Fruit fly (Drosophila melanogaster): ENCODE data around the gene CG12617.

CG12617 gene

DNA sequence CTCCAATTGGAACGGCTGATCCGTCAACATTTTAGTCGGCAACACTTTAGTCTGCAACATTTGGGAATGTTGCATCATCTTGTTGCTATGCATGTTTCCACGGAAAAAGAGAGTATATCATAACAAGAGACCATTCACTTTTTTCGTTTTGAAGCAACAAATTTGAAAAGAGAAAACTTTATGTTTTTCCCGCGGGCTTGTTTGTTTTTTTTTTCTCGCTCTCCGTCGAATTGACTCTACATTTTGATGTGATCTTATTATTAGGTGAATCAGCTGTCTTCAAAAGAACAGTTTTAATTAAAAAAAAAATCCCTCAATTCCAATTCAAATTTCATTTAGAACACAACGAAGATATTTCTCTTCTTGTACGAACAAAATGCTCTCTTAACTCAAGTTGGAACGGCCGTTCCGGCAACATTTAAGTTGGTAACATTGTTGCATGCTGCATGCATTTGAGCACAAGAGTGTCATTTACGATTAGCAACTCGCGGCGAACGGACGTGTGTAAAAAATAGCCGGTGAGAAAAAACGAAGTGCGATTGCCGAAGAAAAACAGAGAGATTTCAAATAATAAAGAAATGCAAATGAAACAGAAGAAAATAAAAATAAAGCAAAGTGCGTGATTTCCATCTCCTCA, 16.4 kb downstream of the CG12617 start, which contains the start of gene spir (continued):
- peak; percentile 38; the same call in 1 of the 4 replicates for TF ChIP-seq Dll (GFP tag; IDR thresholded peaks at IDR 0.05; ENCODE audit: partially characterized antibody)
- peak; percentile 30; the same call in 1 of the 3 replicates for TF ChIP-seq zfh1 (GFP tag; IDR thresholded peaks at IDR 0.05)
- no peak for TF ChIP-seq CHES-1-like (GFP tag; optimal IDR thresholded peaks at IDR 0.05)
- TF ChIP-seq cas (GFP tag; IDR thresholded peaks at IDR 0.05): no peak
- no peak for TF ChIP-seq CG16779 (GFP tag; IDR thresholded peaks at IDR 0.05)
- TF ChIP-seq hth (optimal IDR thresholded peaks at IDR 0.05): no peak
- TF ChIP-seq CG1792 (GFP tag; optimal IDR thresholded peaks at IDR 0.05): no peak
- TF ChIP-seq h (optimal IDR thresholded peaks at IDR 0.05): no peak
- TF ChIP-seq klu (GFP tag; IDR thresholded peaks at IDR 0.05): no peak
- peak; percentile 96 for TF ChIP-seq CG2199 (GFP tag; IDR thresholded peaks at IDR 0.05)
- TF ChIP-seq z (GFP tag; IDR thresholded peaks at IDR 0.05): no peak
- no peak for TF ChIP-seq cad (GFP tag; optimal IDR thresholded peaks at IDR 0.05)
- no peak for TF ChIP-seq fd96Cb (tag; optimal IDR thresholded peaks at IDR 0.05)
- TF ChIP-seq gce (GFP tag; IDR thresholded peaks at IDR 0.05): no peak
- no peak for TF ChIP-seq CG12744 (GFP tag; optimal IDR thresholded peaks at IDR 0.05)
- no peak for TF ChIP-seq scrt (GFP tag; optimal IDR thresholded peaks at IDR 0.05)
- TF ChIP-seq Ets65A (GFP tag): no peak
- no peak for TF ChIP-seq Tbp (GFP tag; optimal IDR thresholded peaks at IDR 0.05)
- TF ChIP-seq HLHmδ (GFP tag; optimal IDR thresholded peaks at IDR 0.05): peak; percentile 87
- TF ChIP-seq CG4730 (GFP tag; IDR thresholded peaks at IDR 0.05): no peak
- no peak for TF ChIP-seq repo (GFP tag; optimal IDR thresholded peaks at IDR 0.05)
- no peak for TF ChIP-seq D (optimal IDR thresholded peaks at IDR 0.05)
- TF ChIP-seq D (GFP tag; optimal IDR thresholded peaks at IDR 0.05): no peak
- no peak for TF ChIP-seq CG11696 (GFP tag; IDR thresholded peaks at IDR 0.05)
- peak; percentile 70 for TF ChIP-seq ci (GFP tag; IDR thresholded peaks at IDR 0.05)
- peak; percentile 30; the same call in 1 of the 3 replicates for TF ChIP-seq CG11695 (GFP tag; IDR thresholded peaks at IDR 0.05)
- no peak for TF ChIP-seq CG18764 (GFP tag; optimal IDR thresholded peaks at IDR 0.05)
- no peak for TF ChIP-seq CG11560 (tag; IDR thresholded peaks at IDR 0.05)
- no peak for TF ChIP-seq Camta (GFP tag; optimal IDR thresholded peaks at IDR 0.05)
- no peak for TF ChIP-seq CG5180 (GFP tag; optimal IDR thresholded peaks at IDR 0.05)
- no peak for TF ChIP-seq sr (GFP tag; IDR thresholded peaks at IDR 0.05)
- TF ChIP-seq CG31365 (tag; optimal IDR thresholded peaks at IDR 0.05): no peak
- no peak for TF ChIP-seq twi (tag; optimal IDR thresholded peaks at IDR 0.05)
- no peak for TF ChIP-seq trh (GFP tag; optimal IDR thresholded peaks at IDR 0.05)
- TF ChIP-seq CG15479 (GFP tag; optimal IDR thresholded peaks at IDR 0.05): no peak
- no peak for TF ChIP-seq CkIIα-i1 (GFP tag; IDR thresholded peaks at IDR 0.05)
- no peak for TF ChIP-seq CG10274 (GFP tag; optimal IDR thresholded peaks at IDR 0.05)
- TF ChIP-seq Adf1 (GFP tag; IDR thresholded peaks at IDR 0.05): 0 out of 2 replicates have a peak, but pooled peaks have one; percentile 7
- TF ChIP-seq CG11398 (GFP tag; optimal IDR thresholded peaks at IDR 0.05): no peak
- no peak for TF ChIP-seq CG12769 (tag; optimal IDR thresholded peaks at IDR 0.05)
- peak; percentile 30 for TF ChIP-seq unpg (GFP tag; optimal IDR thresholded peaks at IDR 0.05)
- no peak for TF ChIP-seq CG6254 (GFP tag; optimal IDR thresholded peaks at IDR 0.05)
- no peak for TF ChIP-seq Pdp1 (GFP tag; optimal IDR thresholded peaks at IDR 0.05)
- TF ChIP-seq sim (GFP tag; IDR thresholded peaks at IDR 0.05): no peak
- TF ChIP-seq fd64A (GFP tag; optimal IDR thresholded peaks at IDR 0.05): no peak
- no peak for TF ChIP-seq bigmax (GFP tag; optimal IDR thresholded peaks at IDR 0.05)
- TF ChIP-seq crol (GFP tag; IDR thresholded peaks at IDR 0.05): no peak
- no peak for TF ChIP-seq exex (tag; optimal IDR thresholded peaks at IDR 0.05)
- TF ChIP-seq abd-A (tag; optimal IDR thresholded peaks at IDR 0.05): no peak
- no peak for TF ChIP-seq CG1832 (GFP tag; optimal IDR thresholded peaks at IDR 0.05)
- TF ChIP-seq p53 (GFP tag; optimal IDR thresholded peaks at IDR 0.05): no peak
- TF ChIP-seq Side (GFP tag; optimal IDR thresholded peaks at IDR 0.05): no peak
- no peak for TF ChIP-seq NK7.1 (GFP tag; optimal IDR thresholded peaks at IDR 0.05)
